Fruit fly (Drosophila melanogaster): ENCODE results near the gene CG14204.

Gene CG14204

dm6 chrX:19606558-19606957 is 23.1 kb downstream of the CG14204 start (continued):
- no peak for TF ChIP-seq CG30431 (GFP tag; optimal IDR thresholded peaks at IDR 0.05)
- TF ChIP-seq pan (optimal IDR thresholded peaks at IDR 0.05), result no peak
- no peak for TF ChIP-seq pan (GFP tag; optimal IDR thresholded peaks at IDR 0.05 in 1 of 2, IDR thresholded peaks at IDR 0.05 in 1 of 2)
- no peak for TF ChIP-seq Bteb2 (GFP tag; optimal IDR thresholded peaks at IDR 0.05)
- no peak for TF ChIP-seq NFAT (GFP tag; IDR thresholded peaks at IDR 0.05)
- no peak for TF ChIP-seq CG18599 (GFP tag; optimal IDR thresholded peaks at IDR 0.05)
- no peak for TF ChIP-seq CG17328 (GFP tag; IDR thresholded peaks at IDR 0.05)
- TF ChIP-seq CG10274 (GFP tag; optimal IDR thresholded peaks at IDR 0.05), result no peak
- TF ChIP-seq CG6654 (GFP tag; optimal IDR thresholded peaks at IDR 0.05), result no peak
- no peak for TF ChIP-seq cwo (GFP tag; optimal IDR thresholded peaks at IDR 0.05)
- TF ChIP-seq CG8089 (GFP tag; optimal IDR thresholded peaks at IDR 0.05), result no peak
- TF ChIP-seq Rx (GFP tag; IDR thresholded peaks at IDR 0.05), result no peak
- TF ChIP-seq CG31224 (GFP tag; IDR thresholded peaks at IDR 0.05), result no peak
- peak; percentile 82 for TF ChIP-seq sr (GFP tag; IDR thresholded peaks at IDR 0.05)
- TF ChIP-seq CG6854 (GFP tag; optimal IDR thresholded peaks at IDR 0.05), result no peak
- TF ChIP-seq crp (GFP tag; optimal IDR thresholded peaks at IDR 0.05), result no peak
- no peak for TF ChIP-seq Tbp (GFP tag; optimal IDR thresholded peaks at IDR 0.05)
- TF ChIP-seq CG11504 (tag; optimal IDR thresholded peaks at IDR 0.05), result no peak
- no peak for TF ChIP-seq nerfin-2 (GFP tag; IDR thresholded peaks at IDR 0.05; ENCODE audit: partially characterized antibody)
- no peak for TF ChIP-seq CG7839 (tag; optimal IDR thresholded peaks at IDR 0.05)
- TF ChIP-seq Scr (GFP tag; IDR thresholded peaks at IDR 0.05; ENCODE audit: partially characterized antibody), result no peak
- TF ChIP-seq CG2199 (GFP tag; IDR thresholded peaks at IDR 0.05), result no peak
- TF ChIP-seq ftz-f1 (GFP tag; optimal IDR thresholded peaks at IDR 0.05), result peak; percentile 35
- TF ChIP-seq CG4360 (GFP tag; IDR thresholded peaks at IDR 0.05), result no peak
- no peak for TF ChIP-seq Hmx (GFP tag; optimal IDR thresholded peaks at IDR 0.05)
- no peak for TF ChIP-seq CG8359 (GFP tag; optimal IDR thresholded peaks at IDR 0.05; ENCODE audit: borderline replicate concordance)
- TF ChIP-seq CG6813 (GFP tag; optimal IDR thresholded peaks at IDR 0.05), result no peak
- no peak for TF ChIP-seq Stat92E (GFP tag; optimal IDR thresholded peaks at IDR 0.05)

dm6 chrX:19606971-19607370 is 23.6 kb downstream of the CG14204 start:
- TF ChIP-seq hbn (GFP tag; IDR thresholded peaks at IDR 0.05; ENCODE audit: partially characterized antibody) (no peak), ato (GFP tag; IDR thresholded peaks at IDR 0.05; ENCODE audit: partially characterized antibody) (no peak), Neu2 (GFP tag; optimal IDR thresholded peaks at IDR 0.05; ENCODE audit: borderline replicate concordance) (no peak), hth (optimal IDR thresholded peaks at IDR 0.05) (no peak), Hr78 (GFP tag; optimal IDR thresholded peaks at IDR 0.05) (peak in 1 of 2 experiments; percentile 93), kni (GFP tag; optimal IDR thresholded peaks at IDR 0.05) (no peak), Med (GFP tag) (peak; percentile 42), CG4404 (GFP tag; IDR thresholded peaks at IDR 0.05) (no peak), CG14860 (GFP tag; IDR thresholded peaks at IDR 0.05; ENCODE audit: partially characterized antibody) (no peak), Tbp (GFP tag; optimal IDR thresholded peaks at IDR 0.05) (no peak), Gsc (GFP tag; IDR thresholded peaks at IDR 0.05) (no peak), PHDP (tag; optimal IDR thresholded peaks at IDR 0.05) (no peak), Bgb (GFP tag; IDR thresholded peaks at IDR 0.05; ENCODE audit: partially characterized antibody) (no peak), pnt (GFP tag; optimal IDR thresholded peaks at IDR 0.05) (no peak), CG5245 (GFP tag; optimal IDR thresholded peaks at IDR 0.05) (no peak), CG15514 (GFP tag; optimal IDR thresholded peaks at IDR 0.05) (peak; percentile 8), CG7963 (GFP tag; IDR thresholded peaks at IDR 0.05; ENCODE audit: partially characterized antibody) (no peak), chm (GFP tag; IDR thresholded peaks at IDR 0.05) (no peak), ci (GFP tag; IDR thresholded peaks at IDR 0.05) (0 out of 3 replicates have a peak, but pooled peaks have one; percentile 18), CG8388 (GFP tag; optimal IDR thresholded peaks at IDR 0.05) (peak; percentile 70), gt (GFP tag; IDR thresholded peaks at IDR 0.05) (no peak), Mad (GFP tag; optimal IDR thresholded peaks at IDR 0.05) (no peak), jumu (GFP tag; optimal IDR thresholded peaks at IDR 0.05) (no peak), row (GFP tag; IDR thresholded peaks at IDR 0.05) (0 out of 3 replicates have a peak, but pooled peaks have one; percentile 17)
